Worm (Caenorhabditis elegans) whole organism, mixed stage, embryonic: ENCODE data around the gene pgm-1.

Source experiments
- cnd-1 ChIP-seq: fragments of 200-800 bp; sonication (Bioruptor generic); optimal IDR thresholded peaks from 2 replicates; lab custom pipeline; 2018; ENCODE audit warnings: mild to moderate bottlenecking, missing genetic modification characterization, missing compliant biosample characterization
- mep-1 ChIP-seq: fragments of 150-350 bp; optimal IDR thresholded peaks from 2 replicates; lab custom pipeline; 2017; ENCODE audit warnings: missing biosample characterization, missing genetic modification reagents, missing genetic modification characterization, inconsistent platforms

- TF ChIP-seq cnd-1 (tag; lab: Kevin White, UChicago) (no peak), mep-1 (tag; lab: Kevin White, UChicago) (no peak)
Measured at ce11 chrII:4854761-4855160, 34.5 kb upstream of the pgm-1 start.
